Fruit fly (Drosophila melanogaster) whole organism, embryonic: ENCODE data around the gene qtc.

ENCODE experiments used
- Asciz ChIP-seq: fragments of 200-800 bp; sonication (Bioruptor generic); optimal IDR thresholded peaks from 2 replicates; lab custom pipeline; 2017; ENCODE audit warnings: missing biosample characterization, mild to moderate bottlenecking, missing genetic modification characterization, missing genetic modification reagents
- BEAF-32 ChIP-seq: fragments of 200-800 bp; sonication (Bioruptor generic); optimal IDR thresholded peaks from 3 replicates; lab custom pipeline; 2017; ENCODE audit warnings: missing biosample characterization, missing genetic modification characterization, mild to moderate bottlenecking, moderate library complexity, missing genetic modification reagents
- Blimp-1 ChIP-seq: fragments of 200-800 bp; sonication (Bioruptor generic); optimal IDR thresholded peaks from 3 replicates; lab custom pipeline; 2018; ENCODE audit warnings: missing biosample characterization, missing genetic modification characterization, mild to moderate bottlenecking, moderate library complexity, missing genetic modification reagents
- CG10209 ChIP-seq: fragments of 200-800 bp; sonication (Bioruptor generic); optimal IDR thresholded peaks from 3 replicates; lab custom pipeline; 2017; ENCODE audit warnings: missing biosample characterization, mild to moderate bottlenecking, missing genetic modification characterization, missing genetic modification reagents
- CG10267 ChIP-seq: fragments of 200-800 bp; sonication (Bioruptor generic); optimal IDR thresholded peaks from 2 replicates; lab custom pipeline; 2018; ENCODE audit warnings: missing biosample characterization, mild to moderate bottlenecking, missing genetic modification characterization, moderate library complexity
- CG11723 ChIP-seq: fragments of 200-800 bp; sonication (Bioruptor generic); optimal IDR thresholded peaks from 2 replicates; lab custom pipeline; 2017; ENCODE audit warnings: missing biosample characterization, mild to moderate bottlenecking, missing genetic modification characterization
- CG14441 ChIP-seq: fragments of 200-800 bp; sonication (Bioruptor generic); IDR thresholded peaks from 2 replicates; pipeline ENCODE4 v1.3.6; 2022; ENCODE audit warnings: missing biosample characterization, missing genetic modification characterization
- CG15269 ChIP-seq: fragments of 200-800 bp; sonication (Bioruptor generic); optimal IDR thresholded peaks from 2 replicates; lab custom pipeline; 2018; ENCODE audit warnings: missing biosample characterization, mild to moderate bottlenecking, missing genetic modification characterization, moderate library complexity
- CG16815 ChIP-seq: fragments of 200-800 bp; sonication (Bioruptor generic); optimal IDR thresholded peaks from 3 replicates; lab custom pipeline; 2017; ENCODE audit warnings: missing biosample characterization, mild to moderate bottlenecking, missing genetic modification characterization
- CG2875 ChIP-seq: fragments of 200-800 bp; sonication (Bioruptor generic); optimal IDR thresholded peaks from 2 replicates; lab custom pipeline; 2017; ENCODE audit warnings: missing biosample characterization, mild to moderate bottlenecking, missing genetic modification characterization, missing genetic modification reagents
- CG33213 ChIP-seq: fragments of 200-800 bp; sonication (Bioruptor generic); optimal IDR thresholded peaks from 3 replicates; lab custom pipeline; 2016; ENCODE audit warnings: missing biosample characterization, missing genetic modification characterization
- CG8089 ChIP-seq: fragments of 200-800 bp; sonication (Bioruptor generic); optimal IDR thresholded peaks from 3 replicates; lab custom pipeline; 2016; ENCODE audit warnings: missing biosample characterization, missing genetic modification characterization
- CG8924 ChIP-seq: fragments of 200-800 bp; optimal IDR thresholded peaks from 3 replicates; lab custom pipeline; 2019; ENCODE audit warnings: missing biosample characterization, mild to moderate bottlenecking, missing genetic modification characterization, moderate library complexity
- CG8944 ChIP-seq: fragments of 200-800 bp; sonication (Bioruptor generic); optimal IDR thresholded peaks from 3 replicates; lab custom pipeline; 2016; ENCODE audit warnings: missing biosample characterization, missing genetic modification characterization
- D19A ChIP-seq: fragments of 200-800 bp; optimal IDR thresholded peaks from 3 replicates; lab custom pipeline; 2019; ENCODE audit warnings: missing biosample characterization, mild to moderate bottlenecking, missing genetic modification characterization, moderate library complexity
- Dad ChIP-seq: fragments of 200-800 bp; sonication (Bioruptor generic); optimal IDR thresholded peaks from 3 replicates; lab custom pipeline; 2016; ENCODE audit warnings: missing biosample characterization, missing genetic modification characterization
- Fer1 ChIP-seq: fragments of 200-800 bp; sonication (Bioruptor generic); optimal IDR thresholded peaks from 2 replicates; lab custom pipeline; 2017; ENCODE audit warnings: missing biosample characterization, mild to moderate bottlenecking, missing genetic modification characterization
- Gug ChIP-seq: fragments of 200-800 bp; sonication (Bioruptor generic); IDR thresholded peaks from 4 replicates; pipeline ENCODE4 v1.3.6; 2022; ENCODE audit warnings: missing biosample characterization, missing genetic modification characterization
- H15 ChIP-seq: fragments of 200-800 bp; sonication (Bioruptor generic); IDR thresholded peaks from 3 replicates; pipeline ENCODE4 v1.3.6; 2022; ENCODE audit warnings: missing biosample characterization, missing genetic modification characterization
- HLH54F ChIP-seq: fragments of 200-800 bp; sonication (Bioruptor generic); optimal IDR thresholded peaks from 3 replicates; lab custom pipeline; 2016; ENCODE audit warnings: missing biosample characterization, missing genetic modification characterization
- Hr39 ChIP-seq: fragments of >200 bp; optimal IDR thresholded peaks from 2 replicates; lab custom pipeline; 2017
- Hr78 ChIP-seq, 2 experiments: fragments of 200-800 bp in 1 of 2; fragments of >200 bp in 1 of 2; sonication (Bioruptor generic) in 1 of 2; optimal IDR thresholded peaks; 2 replicates each; lab custom pipeline; 2017 to 2019; ENCODE audit warnings: missing biosample characterization in 2 of 2, missing genetic modification characterization in 2 of 2, mild to moderate bottlenecking in 1 of 2, moderate library complexity in 1 of 2
- Lhr ChIP-seq: fragments of 200-800 bp; sonication (Bioruptor generic); optimal IDR thresholded peaks from 3 replicates; lab custom pipeline; 2017; ENCODE audit warnings: mild to moderate bottlenecking, missing biosample characterization, missing genetic modification reagents, missing genetic modification characterization
- NC2α ChIP-seq: fragments of 200-800 bp; sonication (Bioruptor generic); optimal IDR thresholded peaks from 2 replicates; lab custom pipeline; 2016; ENCODE audit warnings: missing biosample characterization, missing genetic modification characterization
- Nf-YC ChIP-seq: fragments of 200-800 bp; optimal IDR thresholded peaks from 3 replicates; lab custom pipeline; 2019; ENCODE audit warnings: missing biosample characterization, mild to moderate bottlenecking, missing genetic modification characterization, moderate library complexity
- Sox100B ChIP-seq: fragments of 200-800 bp; sonication (Bioruptor generic); optimal IDR thresholded peaks from 3 replicates; lab custom pipeline; 2018; ENCODE audit warnings: missing biosample characterization, mild to moderate bottlenecking, missing genetic modification characterization
- Sry-δ ChIP-seq: fragments of 200-800 bp; sonication (Bioruptor generic); optimal IDR thresholded peaks from 2 replicates; lab custom pipeline; 2016; ENCODE audit warnings: missing biosample characterization, missing genetic modification characterization
- Ssrp ChIP-seq: fragments of 200-800 bp; sonication (Bioruptor generic); optimal IDR thresholded peaks from 2 replicates; lab custom pipeline; 2018; ENCODE audit warnings: missing biosample characterization, mild to moderate bottlenecking, missing genetic modification characterization, moderate library complexity
- Trl ChIP-seq, 3 experiments: fragments of >200 bp in 2 of 3; fragments of 200-800 bp in 1 of 3; sonication (Bioruptor generic) in 1 of 3; optimal IDR thresholded peaks; 2 replicates in 1 of 3; 3 replicates in 2 of 3; lab custom pipeline; 2016 to 2017; ENCODE audit warnings: missing biosample characterization in 1 of 3, missing genetic modification characterization in 1 of 3
- ato ChIP-seq: fragments of 200-800 bp; sonication (Bioruptor generic); IDR thresholded peaks from 2 replicates; pipeline ENCODE4 v1.3.6; 2022; ENCODE audit warnings: missing biosample characterization, missing genetic modification characterization; ENCODE audit not compliant: partially characterized antibody
- bbx ChIP-seq: fragments of 200-800 bp; sonication (Bioruptor generic); IDR thresholded peaks from 2 replicates; pipeline ENCODE4 v1.3.6; 2022; ENCODE audit warnings: missing biosample characterization, missing genetic modification characterization; ENCODE audit not compliant: partially characterized antibody
- bowl ChIP-seq: fragments of 200-800 bp; sonication (Bioruptor generic); IDR thresholded peaks from 2 replicates; pipeline ENCODE4 v1.3.6; 2022; ENCODE audit warnings: missing biosample characterization, missing genetic modification characterization
- btn ChIP-seq: fragments of 200-800 bp; sonication (Bioruptor generic); optimal IDR thresholded peaks from 2 replicates; lab custom pipeline; 2016; ENCODE audit warnings: missing biosample characterization, missing genetic modification characterization
- croc ChIP-seq: fragments of 200-800 bp; sonication (Bioruptor generic); conservative IDR thresholded peaks from 3 replicates; pipeline ENCODE4 v1.3.6; 2022; ENCODE audit warnings: missing biosample characterization, missing genetic modification characterization
- crol ChIP-seq: fragments of 200-800 bp; sonication (Bioruptor generic); IDR thresholded peaks from 2 replicates; pipeline ENCODE4 v1.3.6; 2022; ENCODE audit warnings: missing biosample characterization, missing genetic modification characterization
- dimm ChIP-seq: fragments of 200-800 bp; sonication (Bioruptor generic); IDR thresholded peaks from 2 replicates; pipeline ENCODE4 v1.3.6; 2022; ENCODE audit warnings: missing biosample characterization, missing genetic modification characterization
- fd3F ChIP-seq: fragments of 200-800 bp; sonication (Bioruptor generic); optimal IDR thresholded peaks from 2 replicates; lab custom pipeline; 2018; ENCODE audit warnings: missing biosample characterization, mild to moderate bottlenecking, missing genetic modification characterization, moderate library complexity
- grau ChIP-seq: fragments of 200-800 bp; optimal IDR thresholded peaks from 3 replicates; lab custom pipeline; 2019; ENCODE audit warnings: missing biosample characterization, mild to moderate bottlenecking, missing genetic modification characterization, moderate library complexity
- inv ChIP-seq: fragments of 200-800 bp; sonication (Bioruptor generic); IDR thresholded peaks from 2 replicates; pipeline ENCODE4 v1.3.6; 2022; ENCODE audit warnings: missing biosample characterization, missing genetic modification characterization; ENCODE audit not compliant: partially characterized antibody
- pan ChIP-seq, 4 experiments: fragments of >200 bp in 3 of 4; fragments of 200-800 bp in 1 of 4; sonication (Bioruptor generic) in 1 of 4; optimal IDR thresholded peaks in 3 of 4; IDR thresholded peaks in 1 of 4; 2 replicates each; pipeline versions ENCODE4 v1.3.6 to Lab custom; 2017 to 2022; ENCODE audit warnings: missing biosample characterization in 2 of 4, missing genetic modification characterization in 2 of 4, mixed read lengths in 1 of 4
- pb ChIP-seq: fragments of 200-800 bp; sonication (Bioruptor generic); optimal IDR thresholded peaks from 3 replicates; lab custom pipeline; 2016; ENCODE audit warnings: missing biosample characterization, missing genetic modification characterization
- pfk ChIP-seq: fragments of 200-800 bp; sonication (Bioruptor generic); optimal IDR thresholded peaks from 2 replicates; lab custom pipeline; 2018; ENCODE audit warnings: missing biosample characterization, mild to moderate bottlenecking, missing genetic modification characterization, moderate library complexity
- salm ChIP-seq: fragments of 200-800 bp; sonication (Bioruptor generic); optimal IDR thresholded peaks from 2 replicates; lab custom pipeline; 2018; ENCODE audit warnings: missing biosample characterization, mild to moderate bottlenecking, missing genetic modification characterization
- sc ChIP-seq, 3 experiments: fragments of >200 bp in 2 of 3; fragments of 200-800 bp in 1 of 3; sonication (Bioruptor generic) in 1 of 3; optimal IDR thresholded peaks; 2 replicates in 2 of 3; 3 replicates in 1 of 3; lab custom pipeline; 2017; ENCODE audit warnings: mild to moderate bottlenecking in 1 of 3, missing biosample characterization in 1 of 3, missing genetic modification characterization in 1 of 3, missing genetic modification reagents in 1 of 3
- sqz ChIP-seq: fragments of 200-800 bp; sonication (Bioruptor generic); optimal IDR thresholded peaks from 3 replicates; lab custom pipeline; 2018; ENCODE audit warnings: missing biosample characterization, mild to moderate bottlenecking, missing genetic modification characterization
- tup ChIP-seq: fragments of 200-800 bp; sonication (Bioruptor generic); optimal IDR thresholded peaks from 2 replicates; lab custom pipeline; 2016; ENCODE audit warnings: missing biosample characterization, mild to moderate bottlenecking, missing genetic modification characterization, moderate library complexity
- yki ChIP-seq: fragments of >200 bp; optimal IDR thresholded peaks from 3 replicates; lab custom pipeline; 2018

qtc gene

DNA sequence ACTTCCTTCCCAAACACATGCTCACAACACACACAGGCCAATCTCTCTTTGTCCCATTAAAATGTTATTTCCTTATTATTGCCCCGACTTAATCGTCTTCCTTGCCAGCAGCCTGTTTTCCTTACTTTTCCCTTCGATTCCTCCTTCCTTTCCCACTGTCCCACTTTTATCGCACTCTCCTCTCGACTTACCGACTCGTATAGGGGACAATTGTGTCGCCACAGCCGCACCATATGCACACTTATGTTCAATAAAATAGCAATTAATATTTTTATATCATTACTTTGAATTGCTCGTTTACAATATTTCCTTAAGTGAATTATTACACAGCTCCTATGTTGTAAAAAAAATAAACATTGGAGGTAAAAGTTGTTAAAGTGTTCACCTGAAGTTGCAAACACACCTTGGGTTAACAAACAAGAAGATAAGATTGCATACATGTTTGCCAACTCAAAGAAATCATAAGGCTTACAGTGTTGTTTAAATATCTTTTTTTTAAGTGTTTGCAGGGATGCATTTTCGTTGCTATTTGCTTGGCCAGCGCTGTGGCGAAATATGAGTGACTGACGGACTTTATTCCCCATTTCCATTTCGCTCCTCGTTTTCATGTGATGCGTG is 26.4 kb downstream of the qtc start (continued):
- TF ChIP-seq NC2α (GFP tag; lab: Kevin White, UChicago) (peak; percentile 30), Blimp-1 (GFP tag; lab: Kevin White, UChicago) (peak; percentile 75), fd3F (GFP tag; lab: Kevin White, UChicago) (peak; percentile 61), CG11723 (GFP tag; lab: Kevin White, UChicago) (peak; percentile 69), CG10209 (GFP tag; lab: Kevin White, UChicago) (peak; percentile 85), btn (GFP tag; lab: Kevin White, UChicago) (peak; percentile 33), yki (lab: Kevin White, UChicago) (no peak), grau (tag; lab: Kevin White, UChicago) (peak; percentile 84), H15 (peak; percentile 56; the same call in 2 of the 3 replicates), croc (GFP tag; lab: Robert Waterston, UW) (peak; percentile 20; the same call in 1 of the 3 replicates), inv (GFP tag; lab: Robert Waterston, UW) (no peak), sqz (GFP tag; lab: Kevin White, UChicago) (peak; percentile 60), CG8944 (peak; percentile 13), tup (GFP tag; lab: Kevin White, UChicago) (peak; percentile 15), pb (peak; percentile 68), pan (optimal IDR thresholded peaks at IDR 0.05; lab: Kevin White, UChicago) (no peak), pan (GFP tag; optimal IDR thresholded peaks at IDR 0.05 in 1 of 2, IDR thresholded peaks at IDR 0.05 in 1 of 2) (peak in 1 of 2 experiments; percentile 59), D19A (tag; lab: Kevin White, UChicago) (peak; percentile 76), Hr39 (lab: Kevin White, UChicago) (no peak), sc (optimal IDR thresholded peaks at IDR 0.05; lab: Kevin White, UChicago) (no peak), sc (GFP tag; optimal IDR thresholded peaks at IDR 0.05; lab: Kevin White, UChicago) (peak; percentile 60), bowl (GFP tag; lab: Robert Waterston, UW) (peak; percentile 38; the same call in 1 of the 2 replicates), Sox100B (GFP tag; lab: Kevin White, UChicago) (peak; percentile 89), salm (tag; lab: Kevin White, UChicago) (peak; percentile 75), ato (GFP tag; lab: Robert Waterston, UW) (no peak), bbx (no peak), CG15269 (tag; lab: Kevin White, UChicago) (peak; percentile 84), Gug (GFP tag; lab: Robert Waterston, UW) (peak; percentile 41; the same call in 1 of the 4 replicates), Hr78 (GFP tag; optimal IDR thresholded peaks at IDR 0.05; lab: Kevin White, UChicago) (peak in 1 of 2 experiments; percentile 63), CG2875 (GFP tag; lab: Kevin White, UChicago) (peak; percentile 64), Trl (optimal IDR thresholded peaks at IDR 0.05; lab: Kevin White, UChicago) (no peak), Trl (GFP tag; optimal IDR thresholded peaks at IDR 0.05; lab: Kevin White, UChicago) (peak; percentile 58), CG16815 (GFP tag; lab: Kevin White, UChicago) (peak; percentile 52), BEAF-32 (GFP tag; lab: Kevin White, UChicago) (no peak), dimm (GFP tag; lab: Robert Waterston, UW) (0 out of 2 replicates have a peak, but pooled peaks have one; percentile 17), Lhr (GFP tag; lab: Kevin White, UChicago) (no peak), Fer1 (GFP tag; lab: Kevin White, UChicago) (peak; percentile 86), Nf-YC (tag; lab: Kevin White, UChicago) (peak; percentile 67), Dad (peak; percentile 16), pfk (GFP tag; lab: Kevin White, UChicago) (no peak), HLH54F (peak; percentile 58), Asciz (GFP tag; lab: Kevin White, UChicago) (peak; percentile 88), CG33213 (GFP tag; lab: Kevin White, UChicago) (peak; percentile 63), CG8089 (peak; percentile 58), CG10267 (tag; lab: Kevin White, UChicago) (peak; percentile 77), crol (0 out of 2 replicates have a peak, but pooled peaks have one; percentile 29), CG14441 (GFP tag; lab: Robert Waterston, UW) (peak; percentile 68), CG8924 (peak; percentile 86), Sry-δ (GFP tag; lab: Kevin White, UChicago) (peak; percentile 33), Ssrp (tag; lab: Kevin White, UChicago) (peak; percentile 73)
